Worm (Caenorhabditis elegans) whole organism, L1 larva: ENCODE measurements around the gene dnj-2.
"Not testable (repeated sequence)": the region's sequence is repeated elsewhere in the genome, so short reads cannot be mapped to it uniquely, and the experiment has no call there.

Experiments used
- egl-27 ChIP-seq, 2 experiments: fragments of 150-350 bp in 1 of 2; sonication (generic microtip); optimal IDR thresholded peaks; 3 replicates each; lab custom pipeline; 2017 to 2018; ENCODE audit warnings: missing biosample characterization in 2 of 2, missing genetic modification characterization in 2 of 2, missing genetic modification reagents in 2 of 2
- lin-15B ChIP-seq: fragments of 150-350 bp; sonication (generic microtip); optimal IDR thresholded peaks from 3 replicates; lab custom pipeline; 2014; ENCODE audit warnings: missing biosample characterization, missing genetic modification characterization
- lsy-2 ChIP-seq, 2 experiments: fragments of 150-350 bp; optimal IDR thresholded peaks; 2 replicates each; lab custom pipeline; 2014; ENCODE audit warnings: missing biosample characterization in 2 of 2, missing genetic modification characterization in 2 of 2
- nhr-12 ChIP-seq: sonication (generic microtip); optimal IDR thresholded peaks from 2 replicates; lab custom pipeline; 2017; ENCODE audit warnings: missing biosample characterization, missing genetic modification characterization
- nhr-85 ChIP-seq: sonication (generic microtip); peaks from one replicate; lab custom pipeline; 2016; ENCODE audit warnings: missing genetic modification characterization, inconsistent platforms, missing compliant biosample characterization

DNA sequence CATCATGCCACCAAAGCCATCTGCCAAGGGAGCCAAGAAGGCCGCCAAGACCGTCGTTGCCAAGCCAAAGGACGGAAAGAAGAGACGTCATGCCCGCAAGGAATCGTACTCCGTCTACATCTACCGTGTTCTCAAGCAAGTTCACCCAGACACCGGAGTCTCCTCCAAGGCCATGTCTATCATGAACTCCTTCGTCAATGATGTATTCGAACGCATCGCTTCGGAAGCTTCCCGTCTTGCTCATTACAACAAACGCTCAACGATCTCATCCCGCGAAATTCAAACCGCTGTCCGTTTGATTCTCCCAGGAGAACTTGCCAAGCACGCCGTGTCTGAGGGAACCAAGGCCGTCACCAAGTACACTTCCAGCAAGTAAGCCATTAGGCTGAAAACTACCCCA is 11.0 kb upstream of the dnj-2 start, which contains the start of gene his-48:
- TF ChIP-seq nhr-85; egl-27 (tag; optimal IDR thresholded peaks at IDR 0.05; lab: Kevin White, UChicago); lin-15B; lsy-2 (tag; optimal IDR thresholded peaks at IDR 0.05; lab: Kevin White, UChicago); nhr-12 (tag; lab: Kevin White, UChicago): not testable (repeated sequence)
